Worm (Caenorhabditis elegans) whole organism, L4 larva: ENCODE data around the gene nhr-173.

Experiments used
- Y48G9A.11 ChIP-seq: fragments of 200-800 bp; sonication (Bioruptor generic); IDR thresholded peaks from 2 replicates; pipeline ENCODE4 v1.3.6; 2022; ENCODE audit warnings: missing genetic modification reagents, missing genetic modification characterization, missing compliant biosample characterization
- Y5F2A.4 ChIP-seq: fragments of 200-800 bp; sonication (Bioruptor generic); optimal IDR thresholded peaks from 2 replicates; lab custom pipeline; 2018; ENCODE audit warnings: mild to moderate bottlenecking, missing genetic modification characterization, missing compliant biosample characterization
- Y75B8A.6 ChIP-seq: fragments of 200-800 bp; sonication (Bioruptor generic); IDR thresholded peaks from 2 replicates; pipeline ENCODE4 v1.3.6; 2022; ENCODE audit warnings: missing genetic modification reagents, missing genetic modification characterization, missing compliant biosample characterization
- aha-1 ChIP-seq: fragments of 150-350 bp; peaks from one replicate; lab custom pipeline; 2014; ENCODE audit warnings: missing biosample characterization, missing genetic modification characterization
- ama-1 ChIP-seq: fragments of 150-350 bp; optimal IDR thresholded peaks from 2 replicates; lab custom pipeline; 2014; ENCODE audit warnings: inconsistent platforms, mixed read lengths
- arid-1 ChIP-seq: fragments of 200-800 bp; sonication (Bioruptor generic); conservative IDR thresholded peaks from 2 replicates; pipeline ENCODE4 v1.3.6; 2022; ENCODE audit warnings: missing genetic modification reagents, missing genetic modification characterization, missing compliant biosample characterization
- attf-4 ChIP-seq: sonication (generic microtip); optimal IDR thresholded peaks from 3 replicates; lab custom pipeline; 2017; ENCODE audit warnings: missing biosample characterization, missing genetic modification characterization
- ceh-20 ChIP-seq: fragments of 200-800 bp; sonication (Bioruptor generic); IDR thresholded peaks from 2 replicates; pipeline ENCODE4 v1.3.6; 2022; ENCODE audit warnings: missing genetic modification reagents, missing genetic modification characterization, missing compliant biosample characterization
- ceh-32 ChIP-seq: sonication (generic microtip); optimal IDR thresholded peaks from 2 replicates; lab custom pipeline; 2016; ENCODE audit warnings: mild to moderate bottlenecking, missing genetic modification characterization, missing compliant biosample characterization; ENCODE audit not compliant: poor library complexity
- ceh-44 ChIP-seq: fragments of 200-800 bp; sonication (Bioruptor generic); IDR thresholded peaks from 2 replicates; pipeline ENCODE4 v1.3.6; 2022; ENCODE audit warnings: missing genetic modification reagents, missing genetic modification characterization, missing compliant biosample characterization
- ceh-62 ChIP-seq: sonication (generic microtip); optimal IDR thresholded peaks from 2 replicates; lab custom pipeline; 2017; ENCODE audit warnings: missing biosample characterization, missing genetic modification characterization
- daf-16 ChIP-seq, 3 experiments: sonication (generic microtip); optimal IDR thresholded peaks; 2 replicates each; lab custom pipeline; 2016 to 2017; ENCODE audit warnings: missing genetic modification characterization in 3 of 3, missing genetic modification reagents in 3 of 3, mild to moderate bottlenecking in 2 of 3, missing compliant biosample characterization in 2 of 3, missing biosample characterization in 1 of 3, moderate library complexity in 1 of 3
- fkh-10 ChIP-seq: fragments of 150-350 bp; optimal IDR thresholded peaks from 2 replicates; lab custom pipeline; 2014; ENCODE audit warnings: missing biosample characterization, missing genetic modification reagents, missing genetic modification characterization
- hlh-11 ChIP-seq: fragments of 200-800 bp; sonication (Bioruptor generic); optimal IDR thresholded peaks from 2 replicates; lab custom pipeline; 2018; ENCODE audit warnings: mild to moderate bottlenecking, missing genetic modification characterization, missing compliant biosample characterization
- hmg-1.1 ChIP-seq: fragments of 200-800 bp; sonication (Bioruptor generic); IDR thresholded peaks from 2 replicates; pipeline ENCODE4 v1.3.6; 2022; ENCODE audit warnings: missing genetic modification reagents, missing genetic modification characterization, missing compliant biosample characterization
- jun-1 ChIP-seq: fragments of 150-350 bp; optimal IDR thresholded peaks from 2 replicates; lab custom pipeline; 2014; ENCODE audit warnings: missing biosample characterization, missing genetic modification reagents, missing genetic modification characterization
- lin-1 ChIP-seq: fragments of 200-800 bp; sonication (Bioruptor generic); IDR thresholded peaks from 2 replicates; pipeline ENCODE4 v1.3.6; 2022; ENCODE audit warnings: missing genetic modification reagents, missing genetic modification characterization, missing compliant biosample characterization
- lin-38 ChIP-seq: fragments of 200-800 bp; sonication (Bioruptor generic); IDR thresholded peaks from 2 replicates; pipeline ENCODE4 v1.3.6; 2022; ENCODE audit warnings: missing genetic modification reagents, missing genetic modification characterization, missing compliant biosample characterization
- lin-39 ChIP-seq: fragments of 150-350 bp; optimal IDR thresholded peaks from 2 replicates; lab custom pipeline; 2014; ENCODE audit warnings: missing biosample characterization, missing genetic modification reagents, missing genetic modification characterization
- madf-9 ChIP-seq: fragments of 200-800 bp; sonication (Bioruptor generic); conservative IDR thresholded peaks from 2 replicates; pipeline ENCODE4 v1.3.6; 2022; ENCODE audit warnings: missing genetic modification reagents, missing genetic modification characterization, missing compliant biosample characterization
- mxl-2 ChIP-seq: fragments of 200-800 bp; sonication (Bioruptor generic); conservative IDR thresholded peaks from 2 replicates; pipeline ENCODE4 v1.3.6; 2022; ENCODE audit warnings: missing genetic modification reagents, missing genetic modification characterization, missing compliant biosample characterization
- nhr-102 ChIP-seq: sonication (generic microtip); optimal IDR thresholded peaks from 2 replicates; lab custom pipeline; 2016; ENCODE audit warnings: mild to moderate bottlenecking, missing genetic modification characterization, moderate library complexity, missing compliant biosample characterization
- nhr-41 ChIP-seq: fragments of 200-800 bp; sonication (Bioruptor generic); IDR thresholded peaks from 2 replicates; pipeline ENCODE4 v1.3.6; 2022; ENCODE audit warnings: missing genetic modification reagents, missing genetic modification characterization, missing compliant biosample characterization
- nhr-42 ChIP-seq: fragments of 200-800 bp; sonication (Bioruptor generic); IDR thresholded peaks from 2 replicates; pipeline ENCODE4 v1.3.6; 2022; ENCODE audit warnings: missing genetic modification characterization, missing compliant biosample characterization
- nhr-48 ChIP-seq: sonication (generic microtip); optimal IDR thresholded peaks from 2 replicates; lab custom pipeline; 2016; ENCODE audit warnings: mild to moderate bottlenecking, missing genetic modification characterization, missing compliant biosample characterization
- nhr-6 ChIP-seq: fragments of 150-350 bp; optimal IDR thresholded peaks from 2 replicates; lab custom pipeline; 2014; ENCODE audit warnings: missing biosample characterization, missing genetic modification characterization
- skn-1 ChIP-seq: fragments of 150-350 bp; optimal IDR thresholded peaks from 2 replicates; lab custom pipeline; 2014; ENCODE audit warnings: missing biosample characterization, missing genetic modification characterization
- snpc-1.2 ChIP-seq: fragments of 200-800 bp; sonication (Bioruptor generic); IDR thresholded peaks from 2 replicates; pipeline ENCODE4 v1.3.6; 2022; ENCODE audit warnings: missing genetic modification reagents, missing genetic modification characterization, missing compliant biosample characterization
- snpc-4 ChIP-seq: fragments of 150-350 bp; optimal IDR thresholded peaks from 2 replicates; lab custom pipeline; 2014; ENCODE audit warnings: missing biosample characterization, missing genetic modification characterization
- unc-130 ChIP-seq: sonication (generic microtip); optimal IDR thresholded peaks from 2 replicates; lab custom pipeline; 2016; ENCODE audit warnings: missing genetic modification reagents, missing genetic modification characterization, missing compliant biosample characterization
- unc-62 ChIP-seq, 3 experiments: fragments of 150-350 bp in 1 of 3; sonication (generic microtip); optimal IDR thresholded peaks in 2 of 3; peaks in 1 of 3; 1 replicate in 1 of 3; 2 replicates in 2 of 3; lab custom pipeline; 2014 to 2017; ENCODE audit warnings: missing biosample characterization in 3 of 3, missing genetic modification characterization in 3 of 3, missing genetic modification reagents in 3 of 3, missing genotype in 1 of 3

nhr-173 gene

DNA sequence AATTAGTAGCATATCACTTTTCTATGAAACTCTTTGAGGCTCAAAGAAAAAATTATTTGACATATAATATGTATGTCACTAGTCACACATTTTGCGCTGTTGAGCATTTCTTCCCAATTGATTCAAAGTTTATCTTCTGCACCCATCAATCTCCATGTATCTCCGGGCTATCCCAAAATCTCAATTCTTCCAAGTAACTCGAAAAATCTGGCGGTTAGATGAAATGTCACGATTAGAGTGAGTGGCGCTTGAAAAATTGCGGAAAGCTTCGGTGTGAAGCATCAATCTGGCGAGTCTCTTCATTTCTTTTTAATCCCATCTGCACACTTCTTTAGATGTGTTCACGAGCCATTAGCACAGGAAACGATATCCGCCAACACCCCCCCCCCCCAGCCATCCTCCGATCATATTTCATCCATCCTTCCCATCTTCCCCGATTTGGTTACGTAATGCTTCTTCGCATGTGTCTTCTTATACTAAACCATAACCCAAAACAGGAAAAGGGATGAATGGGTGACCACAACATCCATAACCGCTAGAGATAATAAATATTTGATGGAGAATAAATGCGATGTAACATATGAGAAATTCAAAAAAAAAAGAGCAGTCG is 33.7 kb downstream of the nhr-173 start:
- TF ChIP-seq ceh-20 (GFP tag; lab: Robert Waterston, UW) = 0 out of 2 replicates have a peak, but pooled peaks have one; percentile 16
- TF ChIP-seq attf-4 = no peak
- peak in 1 of 2 experiments; percentile 89 for TF ChIP-seq unc-62 (GFP tag; optimal IDR thresholded peaks at IDR 0.05 in 1 of 2; lab: Kevin White, UChicago)
- no peak for TF ChIP-seq unc-62 (tag; optimal IDR thresholded peaks at IDR 0.05; lab: Kevin White, UChicago)
- TF ChIP-seq aha-1 (tag; lab: Kevin White, UChicago) = peak; percentile 63

DNA sequence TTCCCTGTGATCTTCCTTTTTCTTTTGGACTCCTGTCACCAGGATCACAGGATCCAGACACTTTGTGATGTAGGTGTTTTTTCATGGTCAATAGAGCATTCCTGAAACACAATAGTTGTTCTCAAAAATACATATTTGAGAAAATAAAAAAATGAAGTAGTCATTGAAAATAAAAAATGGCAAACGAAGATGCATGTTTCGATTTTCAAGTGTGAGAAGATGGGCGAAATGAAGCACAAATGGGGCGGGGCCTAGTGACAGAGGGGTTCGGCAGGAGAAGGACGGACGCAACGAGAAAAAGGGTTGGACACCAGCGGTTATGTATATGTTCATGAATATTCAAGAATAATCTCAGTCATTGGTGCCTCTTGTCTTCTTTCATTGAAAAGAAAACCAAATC is 34.7 kb downstream of the nhr-173 start, which contains the start of gene F38B6.6:
F38B6.6 (minus strand) TSS at position 101 of the 400 bp plus-strand sequence.
- TF ChIP-seq hlh-11 (no peak), fkh-10 (GFP tag; lab: Kevin White, UChicago) (peak; percentile 11)

DNA sequence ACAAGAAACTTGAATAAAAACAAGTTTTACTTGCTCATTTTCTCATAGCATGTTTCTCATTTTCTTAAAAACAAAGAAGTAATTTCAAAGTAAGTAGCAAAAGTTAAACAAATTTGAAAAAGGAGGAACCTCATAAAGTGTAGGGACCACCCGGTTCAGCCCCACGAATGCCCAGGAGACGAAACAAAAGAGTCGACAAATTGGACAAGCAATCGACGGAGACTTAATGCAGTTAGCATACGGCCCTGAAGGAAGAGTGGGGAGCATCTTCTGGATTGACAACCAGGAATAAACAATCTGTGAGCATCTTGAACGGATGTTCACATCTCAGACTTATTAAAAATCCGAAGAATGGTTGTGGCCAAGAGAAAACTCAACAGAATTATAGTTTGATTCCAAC is 36.3 kb downstream of the nhr-173 start:
- TF ChIP-seq hmg-1.1 (GFP tag; lab: Robert Waterston, UW) (no peak), jun-1 (tag; lab: Kevin White, UChicago) (no peak), ama-1 (lab: Kevin White, UChicago) (no peak), arid-1 (GFP tag; lab: Robert Waterston, UW) (no peak), lin-38 (no peak), Y48G9A.11 (GFP tag; lab: Robert Waterston, UW) (no peak), ceh-32 (tag; lab: Kevin White, UChicago) (no peak), lin-39 (no peak), nhr-6 (no peak), ceh-62 (tag; lab: Kevin White, UChicago) (no peak), ceh-44 (GFP tag; lab: Robert Waterston, UW) (no peak)

DNA sequence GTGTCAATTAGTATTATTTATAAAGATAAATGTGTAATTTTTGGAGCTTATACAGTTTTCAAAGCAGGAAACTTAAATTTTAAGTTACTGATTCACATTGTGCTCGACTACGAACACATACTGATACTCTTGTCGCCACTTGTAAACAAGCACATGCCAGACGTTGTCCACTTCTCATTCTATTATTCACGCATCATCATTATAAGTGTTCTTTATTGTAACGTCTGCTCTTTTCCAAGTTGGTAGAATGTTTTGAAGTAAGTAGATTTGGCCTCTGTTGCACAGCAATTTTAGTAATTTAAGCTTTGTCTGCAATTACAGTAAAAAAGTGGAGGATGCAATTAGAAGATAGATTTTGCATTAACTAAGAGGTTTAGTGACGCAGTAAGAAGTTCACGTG is 37.6 kb downstream of the nhr-173 start:
- no peak for TF ChIP-seq hmg-1.1 (GFP tag; lab: Robert Waterston, UW)
- peak in 1 of 2 experiments; percentile 74 for TF ChIP-seq unc-62 (GFP tag; optimal IDR thresholded peaks at IDR 0.05 in 1 of 2; lab: Kevin White, UChicago)
- TF ChIP-seq unc-62 (tag; optimal IDR thresholded peaks at IDR 0.05; lab: Kevin White, UChicago) = no peak

DNA sequence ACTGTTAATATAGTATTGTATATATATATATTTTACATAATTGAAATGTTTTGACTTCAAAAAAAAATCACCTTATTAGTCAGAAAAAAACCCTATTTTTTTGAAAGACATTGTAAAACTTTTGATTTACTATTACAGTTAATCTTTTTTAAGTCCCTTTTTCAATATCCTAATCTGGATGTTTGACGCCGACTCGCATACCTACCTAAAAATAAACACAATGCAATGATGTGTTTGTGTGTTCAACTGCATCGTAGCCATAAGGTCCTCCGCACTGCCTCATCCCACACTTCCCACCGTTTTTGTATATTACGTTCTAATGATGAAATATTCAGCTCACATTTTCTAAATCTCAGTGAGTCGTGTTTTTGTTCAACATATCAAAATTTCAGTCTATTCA is 38.0 kb downstream of the nhr-173 start, which contains the start of gene F38B6.3:
F38B6.3 (plus strand) TSS at position 301 of the 400 bp plus-strand sequence.
- TF ChIP-seq skn-1 (tag; lab: Kevin White, UChicago) = no peak
- no peak for TF ChIP-seq Y75B8A.6 (GFP tag; lab: Robert Waterston, UW)
- TF ChIP-seq jun-1 (tag; lab: Kevin White, UChicago) = no peak
- no peak for TF ChIP-seq hmg-1.1 (GFP tag; lab: Robert Waterston, UW)
- TF ChIP-seq nhr-41 (GFP tag; lab: Robert Waterston, UW) = no peak
- no peak for TF ChIP-seq daf-16 (GFP tag; optimal IDR thresholded peaks at IDR 0.05; lab: Kevin White, UChicago)
- no peak for TF ChIP-seq daf-16 (tag; optimal IDR thresholded peaks at IDR 0.05; lab: Kevin White, UChicago)
- no peak for TF ChIP-seq nhr-48
- TF ChIP-seq snpc-4 (tag; lab: Kevin White, UChicago) = no peak
- TF ChIP-seq mxl-2 (GFP tag; lab: Robert Waterston, UW) = no peak
- no peak for TF ChIP-seq lin-39
- TF ChIP-seq snpc-1.2 (GFP tag; lab: Robert Waterston, UW) = no peak
- TF ChIP-seq lin-1 = no peak

DNA sequence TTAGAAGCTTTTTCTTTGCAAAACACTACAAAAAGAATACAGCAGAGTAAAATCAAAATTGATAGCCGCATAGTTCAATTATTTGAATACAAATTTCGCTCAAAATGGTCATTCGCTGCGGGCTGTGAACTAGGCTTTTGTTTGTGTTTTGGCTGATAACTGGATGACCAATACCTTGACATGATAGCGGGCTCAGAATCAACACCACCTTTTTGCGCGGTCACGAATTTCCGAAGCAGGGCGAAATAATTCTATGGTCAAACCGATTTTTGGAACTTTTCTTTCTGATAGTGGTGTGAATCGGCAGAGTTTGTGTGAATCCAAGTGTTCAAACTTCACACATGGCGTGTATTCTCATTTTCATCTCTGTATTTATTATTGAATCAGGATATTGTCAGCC is 42.9 kb downstream of the nhr-173 start, which contains the start of the genes F38B6.7 and F38B6.2:
F38B6.7 (minus strand) TSS at position 101 of the 400 bp plus-strand sequence.
F38B6.2 (plus strand) TSS at position 267 of the 400 bp plus-strand sequence.
- no peak for TF ChIP-seq unc-130 (GFP tag; lab: Kevin White, UChicago)
- no peak for TF ChIP-seq lin-39
- TF ChIP-seq nhr-102 = no peak
- TF ChIP-seq nhr-42 (GFP tag; lab: Robert Waterston, UW) = no peak
- no peak for TF ChIP-seq madf-9 (GFP tag; lab: Robert Waterston, UW)
- no peak for TF ChIP-seq Y5F2A.4 (GFP tag; lab: Kevin White, UChicago)
